Fruit fly (Drosophila melanogaster) whole organism, embryonic: ENCODE data around the gene Inx7.

Source experiments
- Asciz ChIP-seq: fragments of 200-800 bp; sonication (Bioruptor generic); optimal IDR thresholded peaks from 2 replicates; lab custom pipeline; 2017; ENCODE audit warnings: missing biosample characterization, mild to moderate bottlenecking, missing genetic modification characterization, missing genetic modification reagents
- B-H1 ChIP-seq: fragments of 200-800 bp; sonication (Bioruptor generic); IDR thresholded peaks from 3 replicates; pipeline ENCODE4 v1.3.6; 2022; ENCODE audit warnings: missing biosample characterization, missing genetic modification characterization
- C15 ChIP-seq: fragments of 200-800 bp; sonication (Bioruptor generic); IDR thresholded peaks from 3 replicates; pipeline ENCODE4 v1.3.6; 2022; ENCODE audit warnings: missing biosample characterization, missing genetic modification characterization
- CG10462 ChIP-seq: fragments of 200-800 bp; sonication (Bioruptor generic); optimal IDR thresholded peaks from 2 replicates; lab custom pipeline; 2016; ENCODE audit warnings: missing biosample characterization, missing genetic modification characterization
- CG10979 ChIP-seq: fragments of 200-800 bp; sonication (Bioruptor generic); optimal IDR thresholded peaks from 2 replicates; lab custom pipeline; 2018; ENCODE audit warnings: missing biosample characterization, mild to moderate bottlenecking, missing genetic modification characterization, moderate library complexity
- CG13123 ChIP-seq: fragments of 200-800 bp; sonication (Bioruptor generic); optimal IDR thresholded peaks from 2 replicates; lab custom pipeline; 2016; ENCODE audit warnings: missing biosample characterization, missing genetic modification characterization
- CG13296 ChIP-seq: fragments of 200-800 bp; sonication (Bioruptor generic); optimal IDR thresholded peaks from 3 replicates; lab custom pipeline; 2018; ENCODE audit warnings: missing biosample characterization, mild to moderate bottlenecking, missing genetic modification characterization
- CG15696 ChIP-seq: fragments of 200-800 bp; sonication (Bioruptor generic); optimal IDR thresholded peaks from 2 replicates; lab custom pipeline; 2019; ENCODE audit warnings: missing biosample characterization, mild to moderate bottlenecking, missing genetic modification characterization, moderate library complexity
- CG17612 ChIP-seq: fragments of 200-800 bp; sonication (Bioruptor generic); IDR thresholded peaks from 2 replicates; pipeline ENCODE4 v1.3.6; 2022; ENCODE audit warnings: missing biosample characterization, missing genetic modification characterization
- CG17912 ChIP-seq: fragments of 200-800 bp; sonication (Bioruptor generic); optimal IDR thresholded peaks from 2 replicates; lab custom pipeline; 2018; ENCODE audit warnings: missing biosample characterization, mild to moderate bottlenecking, missing genetic modification characterization
- CG2875 ChIP-seq: fragments of 200-800 bp; sonication (Bioruptor generic); optimal IDR thresholded peaks from 2 replicates; lab custom pipeline; 2017; ENCODE audit warnings: missing biosample characterization, mild to moderate bottlenecking, missing genetic modification characterization, missing genetic modification reagents
- CG30431 ChIP-seq: fragments of 200-800 bp; sonication (Bioruptor generic); optimal IDR thresholded peaks from 2 replicates; lab custom pipeline; 2017; ENCODE audit warnings: missing biosample characterization, missing genetic modification characterization
- CG31388 ChIP-seq: fragments of 200-800 bp; sonication (Bioruptor generic); optimal IDR thresholded peaks from 2 replicates; lab custom pipeline; 2016; ENCODE audit warnings: missing biosample characterization, missing genetic modification characterization
- CG34422 ChIP-seq: fragments of 200-800 bp; sonication (Bioruptor generic); IDR thresholded peaks from 3 replicates; pipeline ENCODE4 v1.3.6; 2022; ENCODE audit warnings: missing biosample characterization, missing genetic modification characterization
- CG3726 ChIP-seq: fragments of 200-800 bp; sonication (Bioruptor generic); IDR thresholded peaks from 3 replicates; pipeline ENCODE4, ENCODE4 v1.3.6; 2022; ENCODE audit warnings: missing biosample characterization, missing genetic modification characterization
- CG4282 ChIP-seq: fragments of 200-800 bp; sonication (Bioruptor generic); optimal IDR thresholded peaks from 2 replicates; lab custom pipeline; 2016; ENCODE audit warnings: missing biosample characterization, missing genetic modification characterization
- CG5245 ChIP-seq: fragments of 200-800 bp; sonication (Bioruptor generic); optimal IDR thresholded peaks from 3 replicates; lab custom pipeline; 2016; ENCODE audit warnings: missing biosample characterization, missing genetic modification characterization
- CG7271 ChIP-seq: fragments of 200-800 bp; sonication (Bioruptor generic); optimal IDR thresholded peaks from 2 replicates; lab custom pipeline; 2018; ENCODE audit warnings: missing biosample characterization, mild to moderate bottlenecking, missing genetic modification characterization, moderate library complexity
- CG7839 ChIP-seq: fragments of 200-800 bp; sonication (Bioruptor generic); optimal IDR thresholded peaks from 3 replicates; lab custom pipeline; 2018; ENCODE audit warnings: missing biosample characterization, mild to moderate bottlenecking, missing genetic modification characterization, moderate library complexity
- CG8388 ChIP-seq: fragments of 200-800 bp; sonication (Bioruptor generic); optimal IDR thresholded peaks from 2 replicates; lab custom pipeline; 2019; ENCODE audit warnings: missing biosample characterization, mild to moderate bottlenecking, missing genetic modification characterization, moderate library complexity
- Dp ChIP-seq: fragments of 200-800 bp; sonication (Bioruptor generic); optimal IDR thresholded peaks from 2 replicates; lab custom pipeline; 2018; ENCODE audit warnings: missing biosample characterization, mild to moderate bottlenecking, missing genetic modification characterization, moderate library complexity
- Hmr ChIP-seq: fragments of 200-800 bp; sonication (Bioruptor generic); optimal IDR thresholded peaks from 3 replicates; lab custom pipeline; 2017; ENCODE audit warnings: mild to moderate bottlenecking, missing biosample characterization, missing genetic modification reagents, missing genetic modification characterization
- Lpt ChIP-seq: fragments of >200 bp; optimal IDR thresholded peaks from 2 replicates; lab custom pipeline; 2018; ENCODE audit warnings: missing biosample characterization, missing genetic modification characterization
- Optix ChIP-seq: fragments of 200-800 bp; sonication (Bioruptor generic); IDR thresholded peaks from 3 replicates; pipeline ENCODE4 v1.3.6; 2022; ENCODE audit warnings: missing biosample characterization, missing genetic modification characterization
- Pdp1 ChIP-seq, 2 experiments: fragments of 200-800 bp; sonication (Bioruptor generic); optimal IDR thresholded peaks; 3 replicates each; lab custom pipeline; 2016; ENCODE audit warnings: missing biosample characterization in 2 of 2, missing genetic modification characterization in 2 of 2, mild to moderate bottlenecking in 1 of 2, moderate library complexity in 1 of 2
- Ravus ChIP-seq: fragments of 200-800 bp; sonication (Bioruptor generic); IDR thresholded peaks from 2 replicates; pipeline ENCODE4 v1.3.6; 2022; ENCODE audit warnings: missing biosample characterization, missing genetic modification characterization
- Spps ChIP-seq: fragments of 200-800 bp; sonication (Bioruptor generic); optimal IDR thresholded peaks from 2 replicates; lab custom pipeline; 2018; ENCODE audit warnings: missing biosample characterization, mild to moderate bottlenecking, missing genetic modification characterization
- Taf1 ChIP-seq: fragments of 200-800 bp; sonication (Bioruptor generic); IDR thresholded peaks from 2 replicates; pipeline ENCODE4 v1.3.6; 2022; ENCODE audit warnings: missing biosample characterization, missing genetic modification characterization
- chn ChIP-seq: fragments of 200-800 bp; sonication (Bioruptor generic); optimal IDR thresholded peaks from 2 replicates; lab custom pipeline; 2016; ENCODE audit warnings: missing biosample characterization, missing genetic modification characterization
- crp ChIP-seq, 2 experiments: fragments of 200-800 bp; sonication (Bioruptor generic); optimal IDR thresholded peaks; 2 replicates in 1 of 2; 3 replicates in 1 of 2; lab custom pipeline; 2017; ENCODE audit warnings: missing biosample characterization in 2 of 2, missing genetic modification characterization in 2 of 2, mild to moderate bottlenecking in 1 of 2, moderate library complexity in 1 of 2
- danr ChIP-seq: fragments of 200-800 bp; sonication (Bioruptor generic); IDR thresholded peaks from 2 replicates; pipeline ENCODE4 v1.3.6; 2022; ENCODE audit warnings: missing biosample characterization, missing genetic modification characterization
- dimm ChIP-seq: fragments of 200-800 bp; sonication (Bioruptor generic); IDR thresholded peaks from 2 replicates; pipeline ENCODE4 v1.3.6; 2022; ENCODE audit warnings: missing biosample characterization, missing genetic modification characterization
- dmrt11E ChIP-seq: fragments of 200-800 bp; sonication (Bioruptor generic); optimal IDR thresholded peaks from 3 replicates; lab custom pipeline; 2018; ENCODE audit warnings: missing biosample characterization, mild to moderate bottlenecking, missing genetic modification characterization, moderate library complexity
- en ChIP-seq: fragments of 200-800 bp; sonication (Bioruptor generic); optimal IDR thresholded peaks from 2 replicates; lab custom pipeline; 2016; ENCODE audit warnings: missing biosample characterization, missing genetic modification characterization
- esg ChIP-seq: fragments of 200-800 bp; sonication (Bioruptor generic); conservative IDR thresholded peaks from 2 replicates; pipeline ENCODE4 v1.3.6; 2022; ENCODE audit warnings: missing biosample characterization, missing genetic modification characterization
- grau ChIP-seq: fragments of 200-800 bp; optimal IDR thresholded peaks from 3 replicates; lab custom pipeline; 2019; ENCODE audit warnings: missing biosample characterization, mild to moderate bottlenecking, missing genetic modification characterization, moderate library complexity
- gsb-n ChIP-seq: fragments of 200-800 bp; sonication (Bioruptor generic); optimal IDR thresholded peaks from 3 replicates; lab custom pipeline; 2018; ENCODE audit warnings: missing biosample characterization, mild to moderate bottlenecking, missing genetic modification characterization
- kay ChIP-seq: fragments of 200-800 bp; sonication (Bioruptor generic); optimal IDR thresholded peaks from 2 replicates; lab custom pipeline; 2016; ENCODE audit warnings: missing biosample characterization, missing genetic modification characterization
- lov ChIP-seq, 2 experiments: fragments of 200-800 bp in 1 of 2; fragments of >200 bp in 1 of 2; sonication (Bioruptor generic) in 1 of 2; IDR thresholded peaks in 1 of 2; optimal IDR thresholded peaks in 1 of 2; 2 replicates in 1 of 2; 3 replicates in 1 of 2; pipeline versions ENCODE4 v1.3.6 to Lab custom; 2017 to 2022; ENCODE audit warnings: missing biosample characterization in 1 of 2, missing genetic modification characterization in 1 of 2
- pita ChIP-seq: fragments of 200-800 bp; sonication (Bioruptor generic); optimal IDR thresholded peaks from 2 replicates; lab custom pipeline; 2017; ENCODE audit warnings: missing biosample characterization, mild to moderate bottlenecking, missing genetic modification characterization
- pum ChIP-seq: fragments of 200-800 bp; sonication (Bioruptor generic); optimal IDR thresholded peaks from 2 replicates; lab custom pipeline; 2016; ENCODE audit warnings: missing biosample characterization, missing genetic modification characterization
- sens-2 ChIP-seq: fragments of 200-800 bp; sonication (Bioruptor generic); IDR thresholded peaks from 2 replicates; pipeline ENCODE4 v1.3.6; 2022; ENCODE audit warnings: missing biosample characterization, missing genetic modification characterization
- seq ChIP-seq: fragments of 200-800 bp; sonication (Bioruptor generic); IDR thresholded peaks from 2 replicates; pipeline ENCODE4 v1.3.6; 2022; ENCODE audit warnings: missing biosample characterization, missing genetic modification characterization
- slou ChIP-seq: fragments of 200-800 bp; sonication (Bioruptor generic); optimal IDR thresholded peaks from 3 replicates; lab custom pipeline; 2016; ENCODE audit warnings: missing biosample characterization, missing genetic modification characterization
- so ChIP-seq: fragments of 200-800 bp; sonication (Bioruptor generic); IDR thresholded peaks from 3 replicates; pipeline ENCODE4 v1.3.6; 2022; ENCODE audit warnings: missing biosample characterization, missing genetic modification characterization
- sqz ChIP-seq: fragments of 200-800 bp; sonication (Bioruptor generic); optimal IDR thresholded peaks from 3 replicates; lab custom pipeline; 2018; ENCODE audit warnings: missing biosample characterization, mild to moderate bottlenecking, missing genetic modification characterization
- tin ChIP-seq: fragments of 200-800 bp; sonication (Bioruptor generic); optimal IDR thresholded peaks from 3 replicates; lab custom pipeline; 2016; ENCODE audit warnings: missing biosample characterization, missing genetic modification characterization
- unc-4 ChIP-seq: fragments of 200-800 bp; sonication (Bioruptor generic); IDR thresholded peaks from 2 replicates; pipeline ENCODE4 v1.3.6; 2022; ENCODE audit warnings: missing biosample characterization, missing genetic modification characterization; ENCODE audit not compliant: partially characterized antibody
- vfl ChIP-seq: fragments of 200-800 bp; sonication (Bioruptor generic); optimal IDR thresholded peaks from 2 replicates; lab custom pipeline; 2016; ENCODE audit warnings: missing biosample characterization, missing genetic modification characterization

The Inx7 gene

DNA sequence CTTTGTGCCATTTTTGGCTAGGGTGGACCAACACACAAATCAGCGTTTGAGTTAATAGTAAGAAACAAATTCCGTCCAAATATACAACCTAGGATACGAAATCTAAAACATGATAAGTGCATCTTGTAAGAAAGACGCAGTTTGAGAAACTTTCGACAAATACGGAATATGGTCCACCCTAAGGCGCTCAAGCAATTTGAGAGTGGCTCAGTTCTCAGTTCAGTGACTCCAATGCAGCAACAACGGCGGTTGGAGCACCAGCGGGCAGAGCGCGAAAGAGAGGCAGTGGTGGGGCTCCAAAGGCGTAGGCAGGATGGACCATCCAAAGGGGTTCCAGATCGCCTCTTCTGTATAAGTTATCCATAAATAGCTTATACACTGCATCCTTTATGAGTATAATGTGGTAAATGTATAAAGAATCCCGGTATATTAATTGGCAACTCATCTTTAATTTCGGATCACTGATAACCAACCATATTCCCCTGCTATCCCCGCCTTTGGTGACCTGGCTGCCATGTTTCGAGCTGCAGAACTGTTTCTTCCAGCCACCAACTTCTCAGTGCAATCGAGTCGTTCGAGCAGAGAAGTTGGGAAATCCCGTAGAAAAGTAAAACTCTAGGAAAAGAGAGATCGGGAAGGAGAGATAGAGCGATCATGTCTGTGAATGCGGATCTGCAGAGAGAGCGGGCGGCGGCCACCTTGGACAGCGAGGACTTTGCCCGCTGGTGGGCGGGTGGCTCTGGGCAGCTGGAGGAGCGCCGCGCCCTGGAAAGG, 23.9 kb downstream of the Inx7 start, which contains the start of gene CG4586 (continued):
- TF ChIP-seq CG7271 (tag; lab: Kevin White, UChicago): peak; percentile 65
- peak; percentile 85 for TF ChIP-seq sqz (GFP tag; lab: Kevin White, UChicago)
- TF ChIP-seq pum (GFP tag; lab: Kevin White, UChicago): peak; percentile 88
- TF ChIP-seq CG31388: peak; percentile 74
- TF ChIP-seq slou (GFP tag; lab: Kevin White, UChicago): peak; percentile 75
- peak; percentile 93 for TF ChIP-seq CG2875 (GFP tag; lab: Kevin White, UChicago)
- peak; percentile 76 for TF ChIP-seq Ravus (GFP tag; lab: Robert Waterston, UW)
- TF ChIP-seq CG13123: peak; percentile 87
- TF ChIP-seq lov (optimal IDR thresholded peaks at IDR 0.05; lab: Kevin White, UChicago): no peak
- TF ChIP-seq lov (GFP tag; IDR thresholded peaks at IDR 0.05; lab: Robert Waterston, UW): peak; percentile 95
- TF ChIP-seq dmrt11E (tag; lab: Kevin White, UChicago): peak; percentile 71
- TF ChIP-seq Pdp1 (GFP tag; optimal IDR thresholded peaks at IDR 0.05; lab: Kevin White, UChicago): peak; percentile 92
- peak; percentile 80 for TF ChIP-seq dimm (GFP tag; lab: Robert Waterston, UW)
- peak; percentile 93 for TF ChIP-seq en
- TF ChIP-seq CG3726 (GFP tag; lab: Robert Waterston, UW): peak; percentile 86
- TF ChIP-seq Asciz (GFP tag; lab: Kevin White, UChicago): peak; percentile 96
- peak; percentile 79 for TF ChIP-seq danr
- TF ChIP-seq CG15696: peak; percentile 57
- TF ChIP-seq chn: peak; percentile 91
- peak; percentile 93 for TF ChIP-seq grau (tag; lab: Kevin White, UChicago)
- peak; percentile 80 for TF ChIP-seq kay
- peak; percentile 93 for TF ChIP-seq B-H1 (GFP tag; lab: Robert Waterston, UW)
- TF ChIP-seq CG17612 (GFP tag; lab: Robert Waterston, UW): peak; percentile 82
- TF ChIP-seq seq (GFP tag; lab: Robert Waterston, UW): peak; percentile 97
- peak; percentile 95 for TF ChIP-seq CG7839 (tag; lab: Kevin White, UChicago)
- peak; percentile 91 for TF ChIP-seq C15 (GFP tag; lab: Robert Waterston, UW)
- TF ChIP-seq CG5245 (GFP tag; lab: Kevin White, UChicago): peak; percentile 92
- peak; percentile 98 for TF ChIP-seq Hmr (GFP tag; lab: Kevin White, UChicago)
- TF ChIP-seq CG34422 (GFP tag; lab: Robert Waterston, UW): peak; percentile 95
- TF ChIP-seq vfl (GFP tag; lab: Kevin White, UChicago): peak; percentile 94
- TF ChIP-seq CG10979 (tag; lab: Kevin White, UChicago): peak; percentile 89
- TF ChIP-seq CG8388 (GFP tag; lab: Kevin White, UChicago): peak; percentile 93
- peak; percentile 80 for TF ChIP-seq CG17912 (GFP tag; lab: Kevin White, UChicago)
- peak; percentile 87 for TF ChIP-seq gsb-n
- TF ChIP-seq Dp: peak; percentile 3
- TF ChIP-seq CG10462: peak; percentile 90
- peak; percentile 91 for TF ChIP-seq CG4282 (GFP tag; lab: Kevin White, UChicago)
- peak; percentile 86 for TF ChIP-seq CG30431
- TF ChIP-seq CG13296: peak; percentile 98
- TF ChIP-seq Taf1 (GFP tag; lab: Robert Waterston, UW): peak; percentile 82
- TF ChIP-seq Spps (tag; lab: Kevin White, UChicago): peak; percentile 72
- peak; percentile 93 for TF ChIP-seq Optix (GFP tag; lab: Robert Waterston, UW)
- peak; percentile 91 for TF ChIP-seq tin (GFP tag; lab: Kevin White, UChicago)
- peak; percentile 85 for TF ChIP-seq esg (GFP tag; lab: Robert Waterston, UW)
- TF ChIP-seq Lpt: no peak
- TF ChIP-seq sens-2 (GFP tag; lab: Robert Waterston, UW): peak; percentile 88
- peak; percentile 98 for TF ChIP-seq so (GFP tag; lab: Robert Waterston, UW)
- TF ChIP-seq crp (GFP tag; optimal IDR thresholded peaks at IDR 0.05; lab: Kevin White, UChicago): peak in 1 of 2 experiments; percentile 38
- no peak for TF ChIP-seq pita (GFP tag; lab: Kevin White, UChicago)
- TF ChIP-seq unc-4 (GFP tag; lab: Robert Waterston, UW): no peak
